Worm (Caenorhabditis elegans) whole organism, L1 larva: ENCODE measurements around the gene brf-1.
A peak's percentile ranks its signal among the peaks of the same experiment; 100 is the strongest.

Experiments used
- C04F5.9 ChIP-seq: sonication (generic microtip); optimal IDR thresholded peaks from 2 replicates; lab custom pipeline; 2016; ENCODE audit warnings: missing genetic modification characterization, missing compliant biosample characterization
- C16A3.4 ChIP-seq: fragments of 150-350 bp; optimal IDR thresholded peaks from 2 replicates; lab custom pipeline; 2014; ENCODE audit warnings: missing biosample characterization, missing genetic modification characterization
- Y116A8C.19 ChIP-seq: sonication (generic microtip); optimal IDR thresholded peaks from 2 replicates; lab custom pipeline; 2016; ENCODE audit warnings: missing compliant biosample characterization, missing genetic modification characterization, borderline replicate concordance
- aly-2 ChIP-seq: fragments of 150-350 bp; optimal IDR thresholded peaks from 2 replicates; lab custom pipeline; 2014; ENCODE audit warnings: missing biosample characterization, missing genetic modification characterization
- ama-1 ChIP-seq: fragments of 150-350 bp; optimal IDR thresholded peaks from 2 replicates; lab custom pipeline; 2014
- blmp-1 ChIP-seq: fragments of 150-350 bp; optimal IDR thresholded peaks from 2 replicates; lab custom pipeline; 2014; ENCODE audit warnings: missing biosample characterization, missing genetic modification characterization
- ceh-63 ChIP-seq: fragments of 200-800 bp; sonication (Bioruptor generic); optimal IDR thresholded peaks from 2 replicates; lab custom pipeline; 2018; ENCODE audit warnings: mild to moderate bottlenecking, missing genetic modification characterization, missing compliant biosample characterization
- ceh-82 ChIP-seq, 3 experiments: fragments of 150-350 bp in 1 of 3; sonication (generic microtip) in 2 of 3; optimal IDR thresholded peaks; 2 replicates each; lab custom pipeline; 2014 to 2017; ENCODE audit warnings: missing biosample characterization in 3 of 3, missing genetic modification characterization in 3 of 3
- ceh-88 ChIP-seq: fragments of 200-800 bp; sonication (Bioruptor generic); IDR thresholded peaks from 2 replicates; pipeline ENCODE4 v1.3.6; 2022; ENCODE audit warnings: missing genetic modification characterization, missing compliant biosample characterization
- ces-1 ChIP-seq: fragments of 150-350 bp; optimal IDR thresholded peaks from 2 replicates; lab custom pipeline; 2014; ENCODE audit warnings: missing biosample characterization, missing genetic modification reagents, missing genetic modification characterization
- dpl-1 ChIP-seq, 3 experiments: fragments of 150-350 bp in 2 of 3; sonication (generic microtip) in 1 of 3; optimal IDR thresholded peaks; 2 replicates each; lab custom pipeline; 2014 to 2017; ENCODE audit warnings: missing biosample characterization in 3 of 3, missing genetic modification characterization in 3 of 3, missing genetic modification reagents in 3 of 3
- dsc-1 ChIP-seq: sonication (generic microtip); optimal IDR thresholded peaks from 2 replicates; lab custom pipeline; 2016; ENCODE audit warnings: mild to moderate bottlenecking, missing genetic modification characterization, missing compliant biosample characterization
- efl-1 ChIP-seq, 4 experiments: fragments of 150-350 bp; optimal IDR thresholded peaks in 3 of 4; peaks in 1 of 4; 1 replicate in 1 of 4; 2 replicates in 3 of 4; lab custom pipeline; 2014; ENCODE audit warnings: missing biosample characterization in 2 of 4, missing genetic modification characterization in 2 of 4, missing genetic modification reagents in 2 of 4
- elt-3 ChIP-seq, 6 experiments: fragments of 150-350 bp in 1 of 6; sonication (generic microtip); optimal IDR thresholded peaks; 2 replicates each; lab custom pipeline; 2017 to 2018; ENCODE audit warnings: missing biosample characterization in 6 of 6, missing genetic modification characterization in 6 of 6, inconsistent platforms in 1 of 6
- fkh-4 ChIP-seq: sonication (generic microtip); optimal IDR thresholded peaks from 2 replicates; lab custom pipeline; 2016; ENCODE audit warnings: missing compliant biosample characterization, missing genetic modification characterization, borderline replicate concordance
- grh-1 ChIP-seq: fragments of 200-800 bp; sonication (Bioruptor generic); IDR thresholded peaks from 2 replicates; pipeline ENCODE4 v1.3.6; 2022; ENCODE audit warnings: missing genetic modification reagents, missing genetic modification characterization, missing compliant biosample characterization
- hlh-17 ChIP-seq: fragments of 200-800 bp; sonication (Bioruptor generic); optimal IDR thresholded peaks from 2 replicates; lab custom pipeline; 2018; ENCODE audit warnings: missing genetic modification characterization, mild to moderate bottlenecking, missing compliant biosample characterization, moderate library complexity, borderline replicate concordance
- hlh-4 ChIP-seq: sonication (generic microtip); optimal IDR thresholded peaks from 2 replicates; lab custom pipeline; 2016; ENCODE audit warnings: mild to moderate bottlenecking, missing genetic modification characterization, missing compliant biosample characterization
- isw-1 ChIP-seq: fragments of 200-800 bp; sonication (Bioruptor generic); IDR thresholded peaks from 2 replicates; pipeline ENCODE4 v1.3.6; 2022; ENCODE audit warnings: missing genetic modification characterization, missing compliant biosample characterization
- lin-13 ChIP-seq: fragments of 150-350 bp; optimal IDR thresholded peaks from 2 replicates; lab custom pipeline; 2014; ENCODE audit warnings: missing biosample characterization, missing genetic modification reagents, missing genetic modification characterization
- lin-14 ChIP-seq: fragments of 200-800 bp; sonication (Bioruptor generic); optimal IDR thresholded peaks from 2 replicates; lab custom pipeline; 2018; ENCODE audit warnings: mild to moderate bottlenecking, missing genetic modification characterization, moderate library complexity, missing compliant biosample characterization
- lin-39 ChIP-seq: fragments of 150-350 bp; optimal IDR thresholded peaks from 2 replicates; lab custom pipeline; 2014; ENCODE audit warnings: missing biosample characterization, missing genetic modification reagents, missing genetic modification characterization
- lsy-2 ChIP-seq, 2 experiments: fragments of 150-350 bp; optimal IDR thresholded peaks; 2 replicates each; lab custom pipeline; 2014; ENCODE audit warnings: missing biosample characterization in 2 of 2, missing genetic modification characterization in 2 of 2
- mab-9 ChIP-seq: fragments of 200-800 bp; sonication (Bioruptor generic); IDR thresholded peaks from 2 replicates; pipeline ENCODE4 v1.3.6; 2022; ENCODE audit warnings: missing genetic modification reagents, missing genetic modification characterization, missing compliant biosample characterization
- mep-1 ChIP-seq: fragments of 150-350 bp; optimal IDR thresholded peaks from 2 replicates; lab custom pipeline; 2014; ENCODE audit warnings: missing biosample characterization, missing genetic modification characterization
- nhr-11 ChIP-seq: fragments of 150-350 bp; optimal IDR thresholded peaks from 2 replicates; lab custom pipeline; 2014; ENCODE audit warnings: missing biosample characterization, missing genetic modification characterization
- nhr-19 ChIP-seq: fragments of 200-800 bp; sonication (Bioruptor generic); conservative IDR thresholded peaks from 2 replicates; pipeline ENCODE4 v1.3.6; 2022; ENCODE audit warnings: missing genetic modification characterization, missing compliant biosample characterization
- nhr-237 ChIP-seq: fragments of 150-350 bp; optimal IDR thresholded peaks from 2 replicates; lab custom pipeline; 2014; ENCODE audit warnings: missing biosample characterization, missing genetic modification characterization
- nhr-28 ChIP-seq: fragments of 150-350 bp; optimal IDR thresholded peaks from 2 replicates; lab custom pipeline; 2014; ENCODE audit warnings: missing biosample characterization, missing genetic modification characterization
- nhr-47 ChIP-seq: sonication (generic microtip); optimal IDR thresholded peaks from 2 replicates; lab custom pipeline; 2016; ENCODE audit warnings: mild to moderate bottlenecking, missing genetic modification characterization, moderate library complexity, missing compliant biosample characterization
- nhr-71 ChIP-seq: sonication (generic microtip); optimal IDR thresholded peaks from 2 replicates; lab custom pipeline; 2016; ENCODE audit warnings: mild to moderate bottlenecking, missing genetic modification characterization, moderate library complexity, missing compliant biosample characterization
- nhr-77 ChIP-seq: fragments of 150-350 bp; optimal IDR thresholded peaks from 2 replicates; lab custom pipeline; 2014; ENCODE audit warnings: missing biosample characterization, missing genetic modification characterization
- nhr-84 ChIP-seq: sonication (generic microtip); optimal IDR thresholded peaks from 2 replicates; lab custom pipeline; 2017; ENCODE audit warnings: missing biosample characterization, missing genetic modification characterization
- nhr-85 ChIP-seq: sonication (generic microtip); peaks from one replicate; lab custom pipeline; 2016; ENCODE audit warnings: missing genetic modification characterization, inconsistent platforms, missing compliant biosample characterization
- nhr-90 ChIP-seq: sonication (generic microtip); optimal IDR thresholded peaks from 2 replicates; lab custom pipeline; 2016; ENCODE audit warnings: mild to moderate bottlenecking, missing genetic modification characterization, missing compliant biosample characterization; ENCODE audit not compliant: poor library complexity
- pag-3 ChIP-seq: sonication (generic microtip); optimal IDR thresholded peaks from 2 replicates; lab custom pipeline; 2017; ENCODE audit warnings: missing genetic modification characterization, mild to moderate bottlenecking, missing compliant biosample characterization, antibody characterized with exemption, borderline replicate concordance; ENCODE audit not compliant: insufficient read depth
- rnt-1 ChIP-seq: sonication (generic microtip); optimal IDR thresholded peaks from 2 replicates; lab custom pipeline; 2016; ENCODE audit warnings: mild to moderate bottlenecking, missing genetic modification characterization, moderate library complexity, missing compliant biosample characterization
- sptf-1 ChIP-seq: fragments of 150-350 bp; optimal IDR thresholded peaks from 2 replicates; lab custom pipeline; 2014; ENCODE audit warnings: missing biosample characterization, missing genetic modification characterization
- sup-37 ChIP-seq: fragments of 200-800 bp; sonication (Bioruptor generic); optimal IDR thresholded peaks from 2 replicates; lab custom pipeline; 2018; ENCODE audit warnings: mild to moderate bottlenecking, missing genetic modification characterization, missing compliant biosample characterization
- tbx-2 ChIP-seq: sonication (generic microtip); optimal IDR thresholded peaks from 2 replicates; lab custom pipeline; 2016; ENCODE audit warnings: missing genetic modification characterization, missing compliant biosample characterization
- tlp-1 ChIP-seq: fragments of 150-350 bp; optimal IDR thresholded peaks from 2 replicates; lab custom pipeline; 2014; ENCODE audit warnings: missing biosample characterization, missing genetic modification characterization
- unc-98 ChIP-seq: fragments of 200-800 bp; sonication (Bioruptor generic); IDR thresholded peaks from 2 replicates; pipeline ENCODE4 v1.3.6; 2022; ENCODE audit warnings: missing genetic modification characterization, missing compliant biosample characterization
- vab-15 ChIP-seq: sonication (generic microtip); optimal IDR thresholded peaks from 2 replicates; lab custom pipeline; 2017; ENCODE audit warnings: missing genotype, mild to moderate bottlenecking, missing genetic modification characterization, missing compliant biosample characterization
- zag-1 ChIP-seq: fragments of 150-350 bp; optimal IDR thresholded peaks from 2 replicates; lab custom pipeline; 2014; ENCODE audit warnings: missing biosample characterization, missing genetic modification characterization
- zip-4 ChIP-seq: fragments of 200-800 bp; sonication (Bioruptor generic); optimal IDR thresholded peaks from 2 replicates; lab custom pipeline; 2018; ENCODE audit warnings: mild to moderate bottlenecking, missing genetic modification characterization, moderate library complexity, missing compliant biosample characterization
- ztf-4 ChIP-seq: fragments of 150-350 bp; optimal IDR thresholded peaks from 2 replicates; lab custom pipeline; 2014; ENCODE audit warnings: missing biosample characterization, missing genetic modification characterization

The brf-1 gene

ce11 chrII:7342884-7343283, 37.2 kb downstream of the brf-1 start (continued):
- TF ChIP-seq lin-14 (GFP tag; lab: Kevin White, UChicago) = peak; percentile 50
- TF ChIP-seq sptf-1 (tag; lab: Kevin White, UChicago) = no peak
- TF ChIP-seq nhr-28 (tag; lab: Kevin White, UChicago) = no peak
- no peak for TF ChIP-seq tlp-1 (tag; lab: Kevin White, UChicago)
- TF ChIP-seq unc-98 (GFP tag; lab: Robert Waterston, UW) = no peak
- TF ChIP-seq ceh-88 (GFP tag; lab: Robert Waterston, UW) = no peak
- TF ChIP-seq aly-2 (tag; lab: Kevin White, UChicago) = no peak
- TF ChIP-seq nhr-71 (tag; lab: Kevin White, UChicago) = peak; percentile 71
- TF ChIP-seq grh-1 (GFP tag; lab: Robert Waterston, UW) = 0 out of 2 replicates have a peak, but pooled peaks have one; percentile 17
- no peak for TF ChIP-seq ama-1 (lab: Kevin White, UChicago)
- peak; percentile 65 for TF ChIP-seq nhr-90 (tag; lab: Kevin White, UChicago)
- TF ChIP-seq lin-13 (GFP tag; lab: Kevin White, UChicago) = peak; percentile 39
- TF ChIP-seq ces-1 (GFP tag; lab: Kevin White, UChicago) = no peak
- TF ChIP-seq mep-1 (tag; lab: Kevin White, UChicago) = no peak
- peak in 1 of 2 experiments; percentile 18 for TF ChIP-seq lsy-2 (tag; optimal IDR thresholded peaks at IDR 0.05; lab: Kevin White, UChicago)
- TF ChIP-seq zip-4 (GFP tag; lab: Kevin White, UChicago) = no peak
- TF ChIP-seq rnt-1 = no peak
- no peak for TF ChIP-seq vab-15 (tag; lab: Kevin White, UChicago)
- TF ChIP-seq blmp-1 (tag; lab: Kevin White, UChicago) = peak; percentile 86
- no peak for TF ChIP-seq C16A3.4 (tag; lab: Kevin White, UChicago)
- no peak for TF ChIP-seq nhr-77 (tag; lab: Kevin White, UChicago)
- TF ChIP-seq nhr-19 = peak; percentile 92
- TF ChIP-seq nhr-47 (tag; lab: Kevin White, UChicago) = no peak
- peak; percentile 65 for TF ChIP-seq tbx-2 (tag; lab: Kevin White, UChicago)
- TF ChIP-seq hlh-17 (GFP tag; lab: Kevin White, UChicago) = no peak
- TF ChIP-seq nhr-11 = no peak
- no peak for TF ChIP-seq mab-9
- TF ChIP-seq nhr-85 (tag; lab: Kevin White, UChicago) = peak; percentile 94
- no peak for TF ChIP-seq zag-1 (tag; lab: Kevin White, UChicago)
- TF ChIP-seq ztf-4 (tag; lab: Kevin White, UChicago) = no peak
- TF ChIP-seq C04F5.9 (tag; lab: Kevin White, UChicago) = no peak

- TF ChIP-seq ama-1 (lab: Kevin White, UChicago) = peak; percentile 4
- TF ChIP-seq lsy-2 (tag; optimal IDR thresholded peaks at IDR 0.05; lab: Kevin White, UChicago) = no peak
Measured at ce11 chrII:7343668-7344067, 38.0 kb downstream of the brf-1 start.

ce11 chrII:7345858-7346257, 40.2 kb downstream of the brf-1 start:
- TF ChIP-seq nhr-71 (tag; lab: Kevin White, UChicago) (no peak), lin-39 (tag; lab: Kevin White, UChicago) (no peak), nhr-28 (tag; lab: Kevin White, UChicago) (no peak), fkh-4 (tag; lab: Kevin White, UChicago) (no peak), nhr-237 (tag; lab: Kevin White, UChicago) (no peak), hlh-4 (tag; lab: Kevin White, UChicago) (no peak), ceh-63 (no peak), dsc-1 (tag; lab: Kevin White, UChicago) (peak; percentile 22), nhr-11 (no peak), efl-1 (optimal IDR thresholded peaks at IDR 0.05; lab: Kevin White, UChicago) (no peak), efl-1 (GFP tag; optimal IDR thresholded peaks at IDR 0.05 in 1 of 2; lab: Kevin White, UChicago) (no peak), nhr-19 (no peak), pag-3 (tag; lab: Kevin White, UChicago) (no peak), ceh-82 (tag; optimal IDR thresholded peaks at IDR 0.05; lab: Kevin White, UChicago) (no peak), isw-1 (no peak), zip-4 (GFP tag; lab: Kevin White, UChicago) (peak; percentile 9), Y116A8C.19 (tag; lab: Kevin White, UChicago) (no peak), nhr-84 (peak; percentile 34), sup-37 (GFP tag; lab: Kevin White, UChicago) (no peak), dpl-1 (GFP tag; optimal IDR thresholded peaks at IDR 0.05; lab: Kevin White, UChicago) (no peak), aly-2 (tag; lab: Kevin White, UChicago) (no peak), elt-3 (tag; optimal IDR thresholded peaks at IDR 0.05; lab: Kevin White, UChicago) (no peak)
